Worm (Caenorhabditis elegans): ENCODE results near the gene fbxc-47.

ce11 chrIV:3848985-3849384 is 43.7 kb downstream of the fbxc-47 start:
- TF ChIP-seq nhr-19 (GFP tag; conservative IDR thresholded peaks at IDR 0.05) (no peak), hlh-17 (GFP tag; optimal IDR thresholded peaks at IDR 0.05; ENCODE audit: borderline replicate concordance) (no peak), zag-1 (tag; optimal IDR thresholded peaks at IDR 0.05) (no peak), alr-1 (tag; optimal IDR thresholded peaks at IDR 0.05; ENCODE audit: borderline replicate concordance) (no peak), dpl-1 (GFP tag; optimal IDR thresholded peaks at IDR 0.05) (no peak), sox-4 (tag; optimal IDR thresholded peaks at IDR 0.05) (no peak), skn-1 (tag; optimal IDR thresholded peaks at IDR 0.05) (no peak), unc-130 (tag; optimal IDR thresholded peaks at IDR 0.05) (no peak), ceh-82 (tag; optimal IDR thresholded peaks at IDR 0.05) (no peak), ama-1 (optimal IDR thresholded peaks at IDR 0.05) (no peak), mef-2 (tag; optimal IDR thresholded peaks at IDR 0.05) (no peak), unc-86 (tag; optimal IDR thresholded peaks at IDR 0.05) (no peak)

Data from whole organism, L1 larva.